Fruit fly (Drosophila melanogaster): ENCODE results near the gene CG3226.
A peak's percentile ranks its signal among the peaks of the same experiment; 100 is the strongest.

CG3226 gene

dm6 chrX:6621566-6622006 is 32.5 kb downstream of the CG3226 start (continued):
- TF ChIP-seq CG16779 (GFP tag; IDR thresholded peaks at IDR 0.05) (no peak), CG33557 (GFP tag; optimal IDR thresholded peaks at IDR 0.05) (peak; percentile 9), lov (optimal IDR thresholded peaks at IDR 0.05) (no peak), lov (GFP tag; IDR thresholded peaks at IDR 0.05) (no peak), H2.0 (GFP tag; IDR thresholded peaks at IDR 0.05) (0 out of 2 replicates have a peak, but pooled peaks have one; percentile 28), nau (GFP tag; optimal IDR thresholded peaks at IDR 0.05) (no peak), bigmax (GFP tag; optimal IDR thresholded peaks at IDR 0.05) (no peak), chn (GFP tag; optimal IDR thresholded peaks at IDR 0.05) (peak; percentile 35), CG15601 (tag; optimal IDR thresholded peaks at IDR 0.05) (peak; percentile 10), HHEX (GFP tag; optimal IDR thresholded peaks at IDR 0.05) (no peak), croc (GFP tag; conservative IDR thresholded peaks at IDR 0.05) (peak; percentile 48; the same call in 2 of the 3 replicates), CG2875 (GFP tag; optimal IDR thresholded peaks at IDR 0.05) (peak; percentile 30), gsb (GFP tag; IDR thresholded peaks at IDR 0.05) (no peak), gce (GFP tag; IDR thresholded peaks at IDR 0.05) (no peak), CG14014 (GFP tag; IDR thresholded peaks at IDR 0.05) (peak; percentile 62), CG11723 (GFP tag; optimal IDR thresholded peaks at IDR 0.05) (no peak), CG34422 (GFP tag; IDR thresholded peaks at IDR 0.05) (peak; percentile 37; the same call in 1 of the 3 replicates), zfh2 (GFP tag; optimal IDR thresholded peaks at IDR 0.05) (no peak), schlank (tag; optimal IDR thresholded peaks at IDR 0.05) (no peak), knrl (GFP tag; IDR thresholded peaks at IDR 0.05; ENCODE audit: partially characterized antibody) (no peak), CG7372 (GFP tag; IDR thresholded peaks at IDR 0.05) (no peak; the same call in 1 of the 2 replicates), TFAM (GFP tag; optimal IDR thresholded peaks at IDR 0.05) (no peak), cwo (GFP tag; optimal IDR thresholded peaks at IDR 0.05) (peak; percentile 78), mld (GFP tag; IDR thresholded peaks at IDR 0.05; ENCODE audit: partially characterized antibody) (no peak), B-H2 (GFP tag; optimal IDR thresholded peaks at IDR 0.05) (no peak), Sin3A (optimal IDR thresholded peaks at IDR 0.05) (no peak), z (GFP tag; IDR thresholded peaks at IDR 0.05) (no peak), unc-4 (GFP tag; IDR thresholded peaks at IDR 0.05; ENCODE audit: partially characterized antibody) (no peak), dpn (GFP tag; optimal IDR thresholded peaks at IDR 0.05) (peak; percentile 37 to 43), CG34224 (GFP tag; IDR thresholded peaks at IDR 0.05; ENCODE audit: partially characterized antibody) (no peak), Jarid2 (GFP tag; optimal IDR thresholded peaks at IDR 0.05) (no peak), E2f2 (GFP tag; IDR thresholded peaks at IDR 0.05) (0 out of 2 replicates have a peak, but pooled peaks have one; percentile 21), CG11695 (GFP tag; IDR thresholded peaks at IDR 0.05) (peak; percentile 48; the same call in 1 of the 3 replicates), Hand (GFP tag; optimal IDR thresholded peaks at IDR 0.05) (no peak), Ptx1 (GFP tag; IDR thresholded peaks at IDR 0.05) (peak; percentile 47), kay (GFP tag; optimal IDR thresholded peaks at IDR 0.05) (no peak), Drgx (GFP tag; IDR thresholded peaks at IDR 0.05) (peak; percentile 78), ems (GFP tag; optimal IDR thresholded peaks at IDR 0.05) (no peak), stc (GFP tag; IDR thresholded peaks at IDR 0.05) (no peak), da (GFP tag; optimal IDR thresholded peaks at IDR 0.05) (no peak), CG10431 (GFP tag; optimal IDR thresholded peaks at IDR 0.05) (no peak), CG31365 (tag; optimal IDR thresholded peaks at IDR 0.05) (no peak), Doc2 (GFP tag; IDR thresholded peaks at IDR 0.05) (no peak), CG16815 (GFP tag; optimal IDR thresholded peaks at IDR 0.05) (no peak), CG13894 (tag; optimal IDR thresholded peaks at IDR 0.05) (no peak), Myb (GFP tag; optimal IDR thresholded peaks at IDR 0.05) (no peak), Dad (GFP tag; optimal IDR thresholded peaks at IDR 0.05) (no peak), CG6689 (GFP tag; IDR thresholded peaks at IDR 0.05) (peak; percentile 64), CG14441 (GFP tag; IDR thresholded peaks at IDR 0.05) (peak; percentile 38; the same call in 1 of the 2 replicates), Six4 (GFP tag; optimal IDR thresholded peaks at IDR 0.05) (peak; percentile 23), sima (GFP tag; optimal IDR thresholded peaks at IDR 0.05) (no peak), CG12071 (GFP tag; optimal IDR thresholded peaks at IDR 0.05) (no peak)

Measured in whole organism, embryonic.